Worm (Caenorhabditis elegans): Measurements from ENCODE around the gene F10E9.2.
A peak's percentile ranks its signal among the peaks of the same experiment; 100 is the strongest.

Gene F10E9.2

DNA sequence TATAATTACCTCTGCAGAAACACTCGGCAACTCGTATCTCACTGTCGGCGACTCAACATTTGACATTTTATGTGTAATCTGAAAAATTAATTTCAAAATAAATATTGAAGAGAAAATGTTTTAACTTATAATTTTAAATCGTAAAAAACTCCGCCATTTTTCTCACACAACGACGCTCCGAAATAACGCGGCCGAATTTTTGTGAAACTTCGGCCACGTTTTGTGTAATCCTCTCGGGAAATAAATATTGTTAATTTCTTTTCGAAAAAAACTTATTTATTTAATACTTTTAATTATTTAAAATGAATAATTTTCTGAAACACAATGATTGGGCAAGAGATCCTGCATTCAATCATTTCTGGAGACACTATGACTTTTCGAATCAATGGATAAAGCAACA is 5.1 kb upstream of the F10E9.2 start, which contains the start of the genes F10E9.7 and F10E9.5 (continued):
- TF ChIP-seq egl-27 (tag; optimal IDR thresholded peaks at IDR 0.05): no peak
- TF ChIP-seq ctbp-1 (GFP tag; IDR thresholded peaks at IDR 0.05): no peak
- TF ChIP-seq F37D6.2 (tag; optimal IDR thresholded peaks at IDR 0.05): peak; percentile 64
- TF ChIP-seq lim-7 (GFP tag; IDR thresholded peaks at IDR 0.05): no peak
- TF ChIP-seq lin-39 (tag; optimal IDR thresholded peaks at IDR 0.05): no peak
- no peak for TF ChIP-seq gei-8 (GFP tag; optimal IDR thresholded peaks at IDR 0.05)
- TF ChIP-seq nhr-77 (tag; optimal IDR thresholded peaks at IDR 0.05): peak; percentile 57
- no peak for TF ChIP-seq lin-29 (GFP tag; IDR thresholded peaks at IDR 0.05)
- no peak for TF ChIP-seq Y75B8A.6 (GFP tag; IDR thresholded peaks at IDR 0.05)
- TF ChIP-seq lin-1 (GFP tag; IDR thresholded peaks at IDR 0.05): peak; percentile 71; the same call in 1 of the 2 replicates
- no peak for TF ChIP-seq F10B5.3 (tag; optimal IDR thresholded peaks at IDR 0.05)
- TF ChIP-seq cey-2 (tag; optimal IDR thresholded peaks at IDR 0.05; ENCODE audit: borderline replicate concordance, insufficient read depth): no peak
- TF ChIP-seq daf-8 (GFP tag; IDR thresholded peaks at IDR 0.05): no peak
- no peak for TF ChIP-seq nhr-41 (GFP tag; IDR thresholded peaks at IDR 0.05)
- no peak for TF ChIP-seq php-3 (GFP tag; IDR thresholded peaks at IDR 0.05)
- TF ChIP-seq unc-39 (tag; optimal IDR thresholded peaks at IDR 0.05): no peak
- TF ChIP-seq ceh-28 (tag; optimal IDR thresholded peaks at IDR 0.05): no peak
- no peak for TF ChIP-seq Y105C5A.15 (GFP tag; IDR thresholded peaks at IDR 0.05)
- peak; percentile 76 for TF ChIP-seq rbr-2 (tag; optimal IDR thresholded peaks at IDR 0.05)
- TF ChIP-seq pha-4 (GFP tag; IDR thresholded peaks at IDR 0.05): peak; percentile 76
- peak; percentile 69 for TF ChIP-seq pha-4 (tag; optimal IDR thresholded peaks at IDR 0.05)
- peak in 1 of 2 experiments; percentile 96 for TF ChIP-seq lsy-2 (tag; optimal IDR thresholded peaks at IDR 0.05)
- peak; percentile 25 for TF ChIP-seq pqm-1 (tag; optimal IDR thresholded peaks at IDR 0.05)
- TF ChIP-seq nhr-6 (tag; optimal IDR thresholded peaks at IDR 0.05): peak; percentile 45
- TF ChIP-seq madf-5 (GFP tag; IDR thresholded peaks at IDR 0.05): peak in 1 of 2 experiments; percentile 61; a peak in 1 of 4 replicates
- TF ChIP-seq ztf-7 (tag; optimal IDR thresholded peaks at IDR 0.05): peak; percentile 70
- no peak for TF ChIP-seq nhr-42 (GFP tag; IDR thresholded peaks at IDR 0.05)
- TF ChIP-seq lin-38 (GFP tag; IDR thresholded peaks at IDR 0.05): peak; percentile 79
- no peak for TF ChIP-seq daf-12 (tag; optimal IDR thresholded peaks at IDR 0.05)
- TF ChIP-seq unc-130 (GFP tag; optimal IDR thresholded peaks at IDR 0.05): peak; percentile 96
- TF ChIP-seq hlh-11 (tag; optimal IDR thresholded peaks at IDR 0.05): no peak
- TF ChIP-seq dpl-1 (GFP tag; optimal IDR thresholded peaks at IDR 0.05): peak; percentile 96
- TF ChIP-seq aly-2 (tag; optimal IDR thresholded peaks at IDR 0.05): no peak
- TF ChIP-seq mxl-2 (GFP tag; conservative IDR thresholded peaks at IDR 0.05): no peak
- TF ChIP-seq sdz-12 (GFP tag; optimal IDR thresholded peaks at IDR 0.05): peak; percentile 68
- peak; percentile 87 for TF ChIP-seq mep-1 (tag; optimal IDR thresholded peaks at IDR 0.05)
- TF ChIP-seq dmd-9 (GFP tag; IDR thresholded peaks at IDR 0.05): peak; percentile 96
- TF ChIP-seq dve-1 (tag; optimal IDR thresholded peaks at IDR 0.05; ENCODE audit: insufficient read depth): peak; percentile 86
- peak; percentile 83 for TF ChIP-seq dmd-6 (GFP tag; IDR thresholded peaks at IDR 0.05)
- no peak for TF ChIP-seq nhr-237 (tag; optimal IDR thresholded peaks at IDR 0.05)
- peak; percentile 16 for TF ChIP-seq F49E8.2 (tag; optimal IDR thresholded peaks at IDR 0.05; ENCODE audit: borderline replicate concordance)
- no peak for TF ChIP-seq set-16 (GFP tag; IDR thresholded peaks at IDR 0.05)
- TF ChIP-seq ces-1 (GFP tag; optimal IDR thresholded peaks at IDR 0.05): no peak
- peak; percentile 34 for TF ChIP-seq nhr-28 (tag; optimal IDR thresholded peaks at IDR 0.05)
- peak; percentile 45 for TF ChIP-seq lin-15B (tag; optimal IDR thresholded peaks at IDR 0.05)
- TF ChIP-seq ceh-44 (GFP tag; IDR thresholded peaks at IDR 0.05): peak; percentile 86
- peak; percentile 54; the same call in 1 of the 2 replicates for TF ChIP-seq hmg-1.1 (GFP tag; IDR thresholded peaks at IDR 0.05)
- no peak for TF ChIP-seq nhr-10 (tag; optimal IDR thresholded peaks at IDR 0.05)
- TF ChIP-seq hif-1 (tag; optimal IDR thresholded peaks at IDR 0.05): peak in 1 of 2 experiments; percentile 93
- TF ChIP-seq tra-1 (GFP tag; IDR thresholded peaks at IDR 0.05): no peak; the same call in 1 of the 2 replicates
- TF ChIP-seq R02D3.7 (tag; optimal IDR thresholded peaks at IDR 0.05): no peak
- TF ChIP-seq ceh-32 (tag; optimal IDR thresholded peaks at IDR 0.05; ENCODE audit: poor library complexity): no peak

All from whole organism, L4 larva.